Worm (Caenorhabditis elegans): ENCODE data around the gene F41E6.8.

DNA sequence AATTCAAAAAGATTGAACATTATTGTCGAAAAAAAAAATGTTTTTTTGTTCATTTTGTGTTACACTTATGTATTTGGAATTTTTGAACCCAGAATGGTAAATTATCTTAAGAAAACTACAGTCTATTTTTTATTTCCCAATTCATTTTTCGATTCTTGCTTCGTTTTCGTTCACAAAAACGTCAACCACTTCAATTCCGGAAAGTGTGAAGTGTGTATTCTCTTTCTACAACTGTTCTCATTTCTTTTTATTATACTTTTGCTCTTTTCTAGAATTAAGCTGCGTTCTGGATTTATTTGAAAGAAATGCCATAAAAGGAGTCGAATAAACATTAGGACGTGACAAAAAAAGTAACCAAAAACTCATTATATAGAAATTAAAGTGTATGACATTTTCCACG lies 21.0 kb upstream of the F41E6.8 start, which contains the start of gene F41E6.1:
- TF ChIP-seq tra-4 (tag; optimal IDR thresholded peaks at IDR 0.05), result no peak
- TF ChIP-seq tbx-11 (GFP tag; IDR thresholded peaks at IDR 0.05), result no peak
- no peak for TF ChIP-seq aly-1 (tag; optimal IDR thresholded peaks at IDR 0.05)
- no peak for TF ChIP-seq flt-1 (GFP tag; IDR thresholded peaks at IDR 0.05)
- TF ChIP-seq ets-7 (tag; optimal IDR thresholded peaks at IDR 0.05), result no peak
- no peak for TF ChIP-seq ama-1 (optimal IDR thresholded peaks at IDR 0.05)
- TF ChIP-seq B0310.2 (tag; optimal IDR thresholded peaks at IDR 0.05), result no peak
- no peak for TF ChIP-seq hnd-1 (tag; optimal IDR thresholded peaks at IDR 0.05)
- TF ChIP-seq hmg-4 (GFP tag; optimal IDR thresholded peaks at IDR 0.05), result no peak
- no peak for TF ChIP-seq hmbx-1 (tag; optimal IDR thresholded peaks at IDR 0.05)
- no peak for TF ChIP-seq sea-1 (GFP tag; conservative IDR thresholded peaks at IDR 0.05)
- no peak for TF ChIP-seq tbx-37 (GFP tag; conservative IDR thresholded peaks at IDR 0.05)

Measured in whole organism, early embryonic.